Fruit fly (Drosophila melanogaster) whole organism, prepupa: ENCODE results near the gene CG11964.

Experiments used
- Blimp-1 ChIP-seq: fragments of 200-800 bp; sonication (Bioruptor generic); optimal IDR thresholded peaks from 3 replicates; lab custom pipeline; 2017; ENCODE audit warnings: missing biosample characterization, missing genetic modification characterization, mild to moderate bottlenecking, moderate library complexity, missing genetic modification reagents
- CG10669 ChIP-seq: fragments of 200-800 bp; sonication (Bioruptor generic); optimal IDR thresholded peaks from 3 replicates; lab custom pipeline; 2018; ENCODE audit warnings: missing biosample characterization, mild to moderate bottlenecking, missing genetic modification characterization, moderate library complexity
- CG11294 ChIP-seq: fragments of 200-800 bp; sonication (Bioruptor generic); IDR thresholded peaks from 2 replicates; pipeline ENCODE4 v1.3.6; 2022; ENCODE audit warnings: missing biosample characterization, missing genetic modification characterization
- CG11762 ChIP-seq: fragments of 200-800 bp; sonication (Bioruptor generic); optimal IDR thresholded peaks from 3 replicates; lab custom pipeline; 2016; ENCODE audit warnings: missing biosample characterization, missing genetic modification characterization; ENCODE audit not compliant: insufficient read depth
- CG11902 ChIP-seq: fragments of 200-800 bp; sonication (Bioruptor generic); optimal IDR thresholded peaks from 3 replicates; lab custom pipeline; 2016; ENCODE audit warnings: missing biosample characterization, missing genetic modification characterization
- CG15336 ChIP-seq: fragments of 200-800 bp; sonication (Bioruptor generic); IDR thresholded peaks from 2 replicates; pipeline ENCODE4 v1.3.6; 2022; ENCODE audit warnings: missing biosample characterization, missing genetic modification characterization
- CG1621 ChIP-seq: fragments of 200-800 bp; sonication (Bioruptor generic); optimal IDR thresholded peaks from 3 replicates; lab custom pipeline; 2018; ENCODE audit warnings: missing biosample characterization, mild to moderate bottlenecking, missing genetic modification characterization
- CG16779 ChIP-seq: fragments of 200-800 bp; sonication (Bioruptor generic); optimal IDR thresholded peaks from 3 replicates; lab custom pipeline; 2017; ENCODE audit warnings: missing biosample characterization, mild to moderate bottlenecking, missing genetic modification characterization
- CG3032 ChIP-seq: fragments of 200-800 bp; optimal IDR thresholded peaks from 2 replicates; lab custom pipeline; 2019; ENCODE audit warnings: missing biosample characterization, mild to moderate bottlenecking, missing genetic modification characterization, moderate library complexity
- CG31627 ChIP-seq: fragments of 200-800 bp; sonication (Bioruptor generic); optimal IDR thresholded peaks from 3 replicates; lab custom pipeline; 2016; ENCODE audit warnings: missing biosample characterization, missing genetic modification characterization
- CG32006 ChIP-seq: fragments of 200-800 bp; sonication (Bioruptor generic); optimal IDR thresholded peaks from 3 replicates; lab custom pipeline; 2017; ENCODE audit warnings: missing biosample characterization, mild to moderate bottlenecking, missing genetic modification characterization
- CG34406 ChIP-seq: fragments of 200-800 bp; sonication (Bioruptor generic); optimal IDR thresholded peaks from 3 replicates; lab custom pipeline; 2016; ENCODE audit warnings: missing biosample characterization, missing genetic modification characterization
- CG3919 ChIP-seq: fragments of 200-800 bp; sonication (Bioruptor generic); optimal IDR thresholded peaks from 3 replicates; lab custom pipeline; 2016; ENCODE audit warnings: missing biosample characterization, missing genetic modification characterization
- CG4318 ChIP-seq: fragments of 200-800 bp; sonication (Bioruptor generic); optimal IDR thresholded peaks from 3 replicates; lab custom pipeline; 2017; ENCODE audit warnings: missing biosample characterization, mild to moderate bottlenecking, missing genetic modification characterization
- CG6163 ChIP-seq: fragments of 200-800 bp; sonication (Bioruptor generic); IDR thresholded peaks from 3 replicates; pipeline ENCODE4 v1.3.6; 2022; ENCODE audit warnings: missing biosample characterization, missing genetic modification characterization
- CG6276 ChIP-seq: fragments of 200-800 bp; sonication (Bioruptor generic); optimal IDR thresholded peaks from 2 replicates; lab custom pipeline; 2017; ENCODE audit warnings: missing biosample characterization, mild to moderate bottlenecking, missing genetic modification characterization
- CG6792 ChIP-seq: fragments of 200-800 bp; sonication (Bioruptor generic); optimal IDR thresholded peaks from 3 replicates; lab custom pipeline; 2016; ENCODE audit warnings: missing biosample characterization, missing genetic modification characterization
- CG6854 ChIP-seq: fragments of 200-800 bp; sonication (Bioruptor generic); optimal IDR thresholded peaks from 2 replicates; lab custom pipeline; 2017; ENCODE audit warnings: missing biosample characterization, mild to moderate bottlenecking, missing genetic modification characterization
- CG7368 ChIP-seq: fragments of 200-800 bp; sonication (Bioruptor generic); optimal IDR thresholded peaks from 3 replicates; lab custom pipeline; 2016; ENCODE audit warnings: missing biosample characterization, missing genetic modification characterization
- CG8319 ChIP-seq: fragments of 200-800 bp; sonication (Bioruptor generic); optimal IDR thresholded peaks from 3 replicates; lab custom pipeline; 2016; ENCODE audit warnings: missing biosample characterization, missing genetic modification characterization
- CG8632 ChIP-seq: fragments of 200-800 bp; sonication (Bioruptor generic); optimal IDR thresholded peaks from 3 replicates; lab custom pipeline; 2016; ENCODE audit warnings: missing biosample characterization, missing genetic modification characterization
- CG9139 ChIP-seq: fragments of 200-800 bp; sonication (Bioruptor generic); optimal IDR thresholded peaks from 3 replicates; lab custom pipeline; 2017; ENCODE audit warnings: missing biosample characterization, mild to moderate bottlenecking, missing genetic modification characterization
- Eip78C ChIP-seq: fragments of 200-800 bp; sonication (Bioruptor generic); peaks from one replicate; lab custom pipeline; 2016; ENCODE audit warnings: missing biosample characterization, missing genetic modification characterization
- Eip93F ChIP-seq: fragments of 200-800 bp; sonication (Bioruptor generic); optimal IDR thresholded peaks from 2 replicates; lab custom pipeline; 2016; ENCODE audit warnings: missing biosample characterization, mild to moderate bottlenecking, missing genetic modification characterization
- Ets21C ChIP-seq: fragments of 200-800 bp; sonication (Bioruptor generic); optimal IDR thresholded peaks from 3 replicates; lab custom pipeline; 2016; ENCODE audit warnings: missing biosample characterization, missing genetic modification characterization
- Gug ChIP-seq: fragments of 200-800 bp; sonication (Bioruptor generic); IDR thresholded peaks from 2 replicates; pipeline ENCODE4 v1.3.6; 2022; ENCODE audit warnings: missing biosample characterization, missing genetic modification characterization
- Hr39 ChIP-seq: fragments of 200-800 bp; sonication (Bioruptor generic); optimal IDR thresholded peaks from 2 replicates; lab custom pipeline; 2016; ENCODE audit warnings: missing biosample characterization, missing genetic modification characterization
- Hr4 ChIP-seq: fragments of 200-800 bp; sonication (Bioruptor generic); optimal IDR thresholded peaks from 3 replicates; lab custom pipeline; 2016; ENCODE audit warnings: missing biosample characterization, missing genetic modification characterization
- Lpt ChIP-seq: fragments of 200-800 bp; sonication (Bioruptor generic); optimal IDR thresholded peaks from 3 replicates; lab custom pipeline; 2016; ENCODE audit warnings: missing biosample characterization, missing genetic modification characterization
- Met ChIP-seq: fragments of 200-800 bp; sonication (Bioruptor generic); optimal IDR thresholded peaks from 3 replicates; lab custom pipeline; 2016; ENCODE audit warnings: missing biosample characterization, missing genetic modification characterization
- OdsH ChIP-seq: fragments of 200-800 bp; sonication (Bioruptor generic); optimal IDR thresholded peaks from 3 replicates; lab custom pipeline; 2016; ENCODE audit warnings: missing biosample characterization, missing genetic modification characterization
- Smox ChIP-seq: fragments of 200-800 bp; sonication (Bioruptor generic); optimal IDR thresholded peaks from 3 replicates; lab custom pipeline; 2016; ENCODE audit warnings: missing biosample characterization, missing genetic modification characterization
- Sox102F ChIP-seq: fragments of 200-800 bp; sonication (Bioruptor generic); optimal IDR thresholded peaks from 2 replicates; lab custom pipeline; 2016; ENCODE audit warnings: missing biosample characterization, mild to moderate bottlenecking, missing genetic modification characterization
- Sox14 ChIP-seq: fragments of 200-800 bp; sonication (Bioruptor generic); optimal IDR thresholded peaks from 3 replicates; lab custom pipeline; 2016; ENCODE audit warnings: missing biosample characterization, missing genetic modification characterization
- Sox15 ChIP-seq: fragments of 200-800 bp; sonication (Bioruptor generic); optimal IDR thresholded peaks from 3 replicates; lab custom pipeline; 2016; ENCODE audit warnings: missing biosample characterization, missing genetic modification characterization
- cyc ChIP-seq: fragments of 200-800 bp; sonication (Bioruptor generic); optimal IDR thresholded peaks from 3 replicates; lab custom pipeline; 2016; ENCODE audit warnings: missing biosample characterization, missing genetic modification characterization
- dac ChIP-seq: fragments of 200-800 bp; sonication (Bioruptor generic); optimal IDR thresholded peaks from 2 replicates; lab custom pipeline; 2017; ENCODE audit warnings: missing biosample characterization, mild to moderate bottlenecking, missing genetic modification characterization
- dsx ChIP-seq: fragments of 200-800 bp; optimal IDR thresholded peaks from 3 replicates; lab custom pipeline; 2019; ENCODE audit warnings: missing biosample characterization, mild to moderate bottlenecking, missing genetic modification characterization, moderate library complexity; ENCODE audit not compliant: poor library complexity, severe bottlenecking
- eg ChIP-seq: fragments of 200-800 bp; sonication (Bioruptor generic); IDR thresholded peaks from 3 replicates; pipeline ENCODE4 v1.3.6; 2022; ENCODE audit warnings: missing biosample characterization, missing genetic modification characterization
- fd59A ChIP-seq: fragments of 200-800 bp; sonication (Bioruptor generic); optimal IDR thresholded peaks from 2 replicates; lab custom pipeline; 2017; ENCODE audit warnings: missing biosample characterization, mild to moderate bottlenecking, missing genetic modification characterization, missing genetic modification reagents
- fd85E ChIP-seq: fragments of 200-800 bp; sonication (Bioruptor generic); optimal IDR thresholded peaks from 3 replicates; lab custom pipeline; 2016; ENCODE audit warnings: missing biosample characterization, missing genetic modification characterization
- fkh ChIP-seq: fragments of 200-800 bp; sonication (Bioruptor generic); optimal IDR thresholded peaks from 3 replicates; lab custom pipeline; 2017; ENCODE audit warnings: missing biosample characterization, mild to moderate bottlenecking, missing genetic modification characterization, moderate library complexity
- lz ChIP-seq: fragments of 200-800 bp; sonication (Bioruptor generic); optimal IDR thresholded peaks from 3 replicates; lab custom pipeline; 2016; ENCODE audit warnings: missing biosample characterization, missing genetic modification characterization
- net ChIP-seq: fragments of 200-800 bp; sonication (Bioruptor generic); optimal IDR thresholded peaks from 3 replicates; lab custom pipeline; 2016; ENCODE audit warnings: missing biosample characterization, missing genetic modification characterization
- pdm3 ChIP-seq: fragments of 200-800 bp; sonication (Bioruptor generic); optimal IDR thresholded peaks from 3 replicates; lab custom pipeline; 2016; ENCODE audit warnings: missing biosample characterization, missing genetic modification characterization
- salr ChIP-seq, 2 experiments: fragments of 200-800 bp; sonication (Bioruptor generic); optimal IDR thresholded peaks; 3 replicates each; lab custom pipeline; 2016 to 2018; ENCODE audit warnings: missing biosample characterization in 2 of 2, missing genetic modification characterization in 2 of 2, mild to moderate bottlenecking in 1 of 2
- spab ChIP-seq: fragments of 200-800 bp; sonication (Bioruptor generic); optimal IDR thresholded peaks from 2 replicates; lab custom pipeline; 2017; ENCODE audit warnings: missing biosample characterization, mild to moderate bottlenecking, missing genetic modification characterization, missing genetic modification reagents
- ss ChIP-seq, 2 experiments: fragments of 200-800 bp; sonication (Bioruptor generic); optimal IDR thresholded peaks; 2 replicates in 1 of 2; 3 replicates in 1 of 2; lab custom pipeline; 2017 to 2018; ENCODE audit warnings: mild to moderate bottlenecking in 2 of 2, missing biosample characterization in 2 of 2, missing genetic modification characterization in 2 of 2, moderate library complexity in 1 of 2
- svp ChIP-seq: fragments of 200-800 bp; sonication (Bioruptor generic); peaks from one replicate; lab custom pipeline; 2016; ENCODE audit warnings: missing biosample characterization, missing genetic modification characterization
- topi ChIP-seq: fragments of 200-800 bp; sonication (Bioruptor generic); optimal IDR thresholded peaks from 3 replicates; lab custom pipeline; 2016; ENCODE audit warnings: missing biosample characterization, missing genetic modification characterization
- vri ChIP-seq: fragments of 200-800 bp; sonication (Bioruptor generic); optimal IDR thresholded peaks from 3 replicates; lab custom pipeline; 2016; ENCODE audit warnings: missing biosample characterization, mild to moderate bottlenecking, missing genetic modification characterization

The CG11964 gene

dm6 chr3R:8979850-8980775 lies 35.3 kb upstream of the CG11964 start:
- no peak for TF ChIP-seq Blimp-1 (GFP tag; lab: Kevin White, UChicago)
- TF ChIP-seq CG4318 (GFP tag; lab: Kevin White, UChicago), result no peak
- no peak for TF ChIP-seq Eip93F (GFP tag; lab: Kevin White, UChicago)
- no peak for TF ChIP-seq Hr4 (GFP tag; lab: Kevin White, UChicago)
- no peak for TF ChIP-seq fd59A (GFP tag; lab: Kevin White, UChicago)
- TF ChIP-seq cyc (GFP tag; lab: Kevin White, UChicago), result peak; percentile 11
- TF ChIP-seq CG16779, result no peak
- TF ChIP-seq CG31627 (GFP tag; lab: Kevin White, UChicago), result peak; percentile 38
- TF ChIP-seq CG6854, result no peak
- TF ChIP-seq CG11902 (GFP tag; lab: Kevin White, UChicago), result no peak
- TF ChIP-seq CG6792 (GFP tag; lab: Kevin White, UChicago), result no peak
- TF ChIP-seq Sox14, result no peak
- TF ChIP-seq topi (GFP tag; lab: Kevin White, UChicago), result no peak
- no peak for TF ChIP-seq CG8632 (GFP tag; lab: Kevin White, UChicago)
- TF ChIP-seq spab (GFP tag; lab: Kevin White, UChicago), result no peak
- no peak for TF ChIP-seq CG7368 (GFP tag; lab: Kevin White, UChicago)
- no peak for TF ChIP-seq salr (GFP tag; optimal IDR thresholded peaks at IDR 0.05; lab: Kevin White, UChicago)
- peak; percentile 27 for TF ChIP-seq CG6276 (GFP tag; lab: Kevin White, UChicago)
- TF ChIP-seq CG3919 (GFP tag; lab: Kevin White, UChicago), result no peak
- TF ChIP-seq CG10669 (GFP tag; lab: Kevin White, UChicago), result no peak
- TF ChIP-seq Hr39 (GFP tag; lab: Kevin White, UChicago), result peak; percentile 15
- no peak for TF ChIP-seq Gug (GFP tag; lab: Robert Waterston, UW)
- TF ChIP-seq ss (GFP tag; optimal IDR thresholded peaks at IDR 0.05; lab: Kevin White, UChicago), result peak; percentile 11 to 59
- TF ChIP-seq CG3032 (tag; lab: Kevin White, UChicago), result no peak
- no peak for TF ChIP-seq Sox15 (GFP tag; lab: Kevin White, UChicago)
- TF ChIP-seq vri (GFP tag; lab: Kevin White, UChicago), result no peak
- no peak for TF ChIP-seq CG11294 (GFP tag; lab: Robert Waterston, UW)
- no peak for TF ChIP-seq CG11762 (GFP tag; lab: Kevin White, UChicago)
- TF ChIP-seq fd85E (GFP tag; lab: Kevin White, UChicago), result no peak
- no peak for TF ChIP-seq Sox102F (GFP tag; lab: Kevin White, UChicago)
- no peak for TF ChIP-seq CG1621
- no peak for TF ChIP-seq net
- peak; percentile 30 for TF ChIP-seq dac (GFP tag; lab: Kevin White, UChicago)
- TF ChIP-seq lz (GFP tag; lab: Kevin White, UChicago), result no peak
- TF ChIP-seq svp (GFP tag; lab: Kevin White, UChicago), result peak; percentile 85
- TF ChIP-seq Ets21C (GFP tag; lab: Kevin White, UChicago), result peak; percentile 26
- TF ChIP-seq Smox (GFP tag; lab: Kevin White, UChicago), result peak; percentile 9
- TF ChIP-seq Met (GFP tag; lab: Kevin White, UChicago), result peak; percentile 9
- no peak for TF ChIP-seq CG34406 (GFP tag; lab: Kevin White, UChicago)
- peak; percentile 8 for TF ChIP-seq OdsH (GFP tag; lab: Kevin White, UChicago)
- peak; percentile 64 for TF ChIP-seq CG8319
- TF ChIP-seq CG6163 (GFP tag; lab: Robert Waterston, UW), result no peak
- TF ChIP-seq fkh, result peak; percentile 76
- no peak for TF ChIP-seq CG32006
- peak; percentile 14 for TF ChIP-seq CG9139 (GFP tag; lab: Kevin White, UChicago)
- TF ChIP-seq Eip78C (GFP tag; lab: Kevin White, UChicago), result peak; percentile 33
- no peak for TF ChIP-seq Lpt (GFP tag; lab: Kevin White, UChicago)
- no peak for TF ChIP-seq eg (GFP tag; lab: Robert Waterston, UW)
- TF ChIP-seq dsx, result no peak
- TF ChIP-seq CG15336 (GFP tag; lab: Robert Waterston, UW), result peak; percentile 61
- no peak for TF ChIP-seq pdm3
